Worm (Caenorhabditis elegans): ENCODE results near the gene clc-17.

DNA sequence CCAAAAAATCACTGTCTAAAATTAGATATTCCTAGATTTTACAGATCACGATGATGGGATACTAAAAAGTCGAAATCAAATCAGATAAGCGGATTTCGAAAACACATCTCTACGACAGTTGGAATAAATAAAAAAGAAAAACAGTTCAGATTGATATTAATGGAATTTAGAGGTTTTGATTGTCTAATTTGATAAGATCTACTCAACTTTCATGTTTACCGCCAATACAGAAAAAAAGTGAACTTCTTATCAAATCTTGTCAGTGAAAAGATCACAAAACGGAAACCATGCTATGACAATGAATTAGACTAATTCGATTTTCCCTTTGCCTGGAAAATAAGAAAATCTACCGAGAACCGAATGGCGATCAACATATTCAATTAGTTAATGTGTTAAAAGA lies 19.1 kb downstream of the clc-17 start:
- TF ChIP-seq elt-2 (tag; optimal IDR thresholded peaks at IDR 0.05), result no peak
- TF ChIP-seq nhr-23 (tag; optimal IDR thresholded peaks at IDR 0.05), result no peak
- no peak for TF ChIP-seq unc-62 (GFP tag; optimal IDR thresholded peaks at IDR 0.05)
- no peak for TF ChIP-seq mdl-1 (tag; optimal IDR thresholded peaks at IDR 0.05)
- TF ChIP-seq nhr-76 (tag; optimal IDR thresholded peaks at IDR 0.05), result no peak

Measured in whole organism, L3 larva.